Worm (Caenorhabditis elegans) whole organism, L1 larva: ENCODE measurements around the gene C04H5.1.

Experiments
- ama-1 ChIP-seq: fragments of 150-350 bp; optimal IDR thresholded peaks from 2 replicates; lab custom pipeline; 2014
- pqm-1 ChIP-seq: sonication (generic microtip); optimal IDR thresholded peaks from 3 replicates; lab custom pipeline; 2017; ENCODE audit warnings: missing biosample characterization, missing genetic modification characterization

DNA sequence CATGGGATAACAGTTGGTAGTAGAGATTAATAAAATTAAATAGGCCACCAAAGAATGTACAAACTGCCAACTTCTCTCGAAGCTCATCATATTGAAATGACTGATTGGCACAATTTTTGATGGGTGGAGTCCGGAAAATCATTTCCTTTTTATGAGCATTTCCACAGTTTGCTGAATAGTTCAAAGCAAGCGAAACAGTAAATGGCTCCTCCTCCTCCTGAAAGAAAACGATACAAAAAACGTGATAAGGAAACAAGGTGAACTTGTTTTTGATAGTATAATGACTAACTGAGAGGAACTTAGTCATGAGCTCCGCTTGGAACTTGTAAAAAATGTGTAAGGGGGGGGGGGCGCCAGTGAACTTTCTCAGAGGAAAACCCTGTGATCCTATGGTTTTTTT lies 19.1 kb upstream of the C04H5.1 start, which contains the start of gene K10H10.9:
- TF ChIP-seq pqm-1 (no peak), ama-1 (lab: Kevin White, UChicago) (no peak)
